Worm (Caenorhabditis elegans): ENCODE data around the gene K02D10.8.
A peak's percentile ranks its signal among the peaks of the same experiment; 100 is the strongest.

DNA sequence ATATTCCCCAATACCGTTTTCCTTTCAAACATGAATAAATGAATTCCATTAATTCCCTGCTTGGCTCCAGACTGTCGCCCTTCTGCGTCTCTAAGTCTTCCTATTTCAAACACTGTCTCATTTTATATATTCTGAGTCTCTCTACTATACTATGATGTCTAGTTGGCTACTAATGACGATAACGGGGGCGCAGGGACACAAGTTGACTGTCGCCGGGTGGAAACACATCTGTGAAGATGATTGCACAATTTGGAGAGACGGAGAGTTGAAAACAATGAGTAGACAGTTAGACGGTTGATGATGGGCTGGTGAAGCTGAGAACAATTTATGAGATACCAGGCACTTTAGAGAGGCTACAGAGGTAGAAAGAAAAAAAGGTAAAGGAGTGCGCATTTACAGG is 36.7 kb upstream of the K02D10.8 start, which contains the start of gene sma-2:
- peak in 1 of 2 experiments; percentile 45 for TF ChIP-seq lsy-2 (tag; optimal IDR thresholded peaks at IDR 0.05)
- TF ChIP-seq lin-39 (tag; optimal IDR thresholded peaks at IDR 0.05) = no peak
- TF ChIP-seq lin-11 (tag; optimal IDR thresholded peaks at IDR 0.05) = no peak
- TF ChIP-seq aly-2 (tag; optimal IDR thresholded peaks at IDR 0.05) = no peak
- TF ChIP-seq sem-4 (tag; optimal IDR thresholded peaks at IDR 0.05) = no peak
- no peak for TF ChIP-seq unc-62 (GFP tag; optimal IDR thresholded peaks at IDR 0.05)
- no peak for TF ChIP-seq nhr-12 (tag; optimal IDR thresholded peaks at IDR 0.05)
- no peak for TF ChIP-seq skn-1 (tag; optimal IDR thresholded peaks at IDR 0.05)
- TF ChIP-seq ztf-11 (tag; optimal IDR thresholded peaks at IDR 0.05) = no peak
- TF ChIP-seq elt-3 (tag; optimal IDR thresholded peaks at IDR 0.05) = no peak

Data from whole organism, L2 larva.